Worm (Caenorhabditis elegans) whole organism, dauer: ENCODE data around the gene cyp-33C8.

ENCODE experiments used
- unc-62 ChIP-seq: sonication (generic microtip); optimal IDR thresholded peaks from 2 replicates; lab custom pipeline; 2017; ENCODE audit warnings: missing biosample characterization, missing genetic modification reagents, missing genetic modification characterization

Gene cyp-33C8

ce11 chrV:3766904-3767303 is 36.4 kb downstream of the cyp-33C8 start, which contains the start of gene Y39H10A.1:
Gene Y39H10A.1, plus strand, starts transcription at chrV:3767204.
- TF ChIP-seq unc-62 (GFP tag; lab: Kevin White, UChicago): no peak

ce11 chrV:3761829-3762228 is 41.5 kb downstream of the cyp-33C8 start:
- TF ChIP-seq unc-62 (GFP tag; lab: Kevin White, UChicago): no peak

- TF ChIP-seq unc-62 (GFP tag; lab: Kevin White, UChicago): no peak
Measured at ce11 chrV:3760839-3761238, 42.5 kb downstream of the cyp-33C8 start, which contains the start of gene oac-55. Gene oac-55, plus strand, starts transcription at chrV:3761139.

- TF ChIP-seq unc-62 (GFP tag; lab: Kevin White, UChicago): no peak
Measured at ce11 chrV:3759419-3759915, 43.9 kb downstream of the cyp-33C8 start, which contains the start of gene chk-1. Gene chk-1, minus strand, starts transcription at chrV:3759469.

ce11 chrV:3756887-3757286 is 46.5 kb downstream of the cyp-33C8 start, which contains the start of gene gid-7:
Gene gid-7, minus strand, starts transcription at chrV:3757074.
- TF ChIP-seq unc-62 (GFP tag; lab: Kevin White, UChicago): no peak
